Worm (Caenorhabditis elegans) whole organism, L1 larva: Measurements from ENCODE around the gene F26H11.4.
A peak's percentile ranks its signal among the peaks of the same experiment; 100 is the strongest.

Experiments used
- C34B4.2 ChIP-seq: sonication (generic microtip); optimal IDR thresholded peaks from 2 replicates; lab custom pipeline; 2017; ENCODE audit warnings: mild to moderate bottlenecking, missing genetic modification characterization, missing compliant biosample characterization
- Y116A8C.19 ChIP-seq: sonication (generic microtip); optimal IDR thresholded peaks from 2 replicates; lab custom pipeline; 2016; ENCODE audit warnings: missing compliant biosample characterization, missing genetic modification characterization, borderline replicate concordance
- ceh-8 ChIP-seq: fragments of 200-800 bp; sonication (Bioruptor generic); optimal IDR thresholded peaks from 2 replicates; lab custom pipeline; 2018; ENCODE audit warnings: mild to moderate bottlenecking, missing genetic modification characterization, moderate library complexity, missing compliant biosample characterization
- dpl-1 ChIP-seq, 3 experiments: fragments of 150-350 bp in 2 of 3; sonication (generic microtip) in 1 of 3; optimal IDR thresholded peaks; 2 replicates each; lab custom pipeline; 2014 to 2017; ENCODE audit warnings: missing biosample characterization in 3 of 3, missing genetic modification characterization in 3 of 3, missing genetic modification reagents in 3 of 3
- efl-1 ChIP-seq, 4 experiments: fragments of 150-350 bp; optimal IDR thresholded peaks in 3 of 4; peaks in 1 of 4; 1 replicate in 1 of 4; 2 replicates in 3 of 4; lab custom pipeline; 2014; ENCODE audit warnings: missing biosample characterization in 2 of 4, missing genetic modification characterization in 2 of 4, missing genetic modification reagents in 2 of 4
- efl-3 ChIP-seq: fragments of 200-800 bp; sonication (Bioruptor generic); optimal IDR thresholded peaks from 2 replicates; lab custom pipeline; 2018; ENCODE audit warnings: mild to moderate bottlenecking, missing genetic modification characterization, missing compliant biosample characterization
- elt-3 ChIP-seq, 6 experiments: fragments of 150-350 bp in 1 of 6; sonication (generic microtip); optimal IDR thresholded peaks; 2 replicates each; lab custom pipeline; 2017 to 2018; ENCODE audit warnings: missing biosample characterization in 6 of 6, missing genetic modification characterization in 6 of 6, inconsistent platforms in 1 of 6
- fkh-10 ChIP-seq: sonication (generic microtip); optimal IDR thresholded peaks from 2 replicates; lab custom pipeline; 2017; ENCODE audit warnings: missing biosample characterization, missing genetic modification reagents, missing genetic modification characterization
- fkh-4 ChIP-seq: sonication (generic microtip); optimal IDR thresholded peaks from 2 replicates; lab custom pipeline; 2016; ENCODE audit warnings: missing compliant biosample characterization, missing genetic modification characterization, borderline replicate concordance
- fos-1 ChIP-seq: fragments of 150-350 bp; optimal IDR thresholded peaks from 2 replicates; lab custom pipeline; 2014; ENCODE audit warnings: missing biosample characterization, missing genetic modification characterization
- jun-1 ChIP-seq: fragments of 150-350 bp; optimal IDR thresholded peaks from 2 replicates; lab custom pipeline; 2014; ENCODE audit warnings: missing biosample characterization, missing genetic modification reagents, missing genetic modification characterization
- lin-13 ChIP-seq: fragments of 150-350 bp; optimal IDR thresholded peaks from 2 replicates; lab custom pipeline; 2014; ENCODE audit warnings: missing biosample characterization, missing genetic modification reagents, missing genetic modification characterization
- lin-14 ChIP-seq: fragments of 200-800 bp; sonication (Bioruptor generic); optimal IDR thresholded peaks from 2 replicates; lab custom pipeline; 2018; ENCODE audit warnings: mild to moderate bottlenecking, missing genetic modification characterization, moderate library complexity, missing compliant biosample characterization
- mab-9 ChIP-seq: fragments of 200-800 bp; sonication (Bioruptor generic); IDR thresholded peaks from 2 replicates; pipeline ENCODE4 v1.3.6; 2022; ENCODE audit warnings: missing genetic modification reagents, missing genetic modification characterization, missing compliant biosample characterization
- mef-2 ChIP-seq: fragments of 150-350 bp; optimal IDR thresholded peaks from 2 replicates; lab custom pipeline; 2014; ENCODE audit warnings: missing biosample characterization, missing genetic modification characterization
- nhr-11 ChIP-seq: fragments of 150-350 bp; optimal IDR thresholded peaks from 2 replicates; lab custom pipeline; 2014; ENCODE audit warnings: missing biosample characterization, missing genetic modification characterization
- nhr-19 ChIP-seq: fragments of 200-800 bp; sonication (Bioruptor generic); conservative IDR thresholded peaks from 2 replicates; pipeline ENCODE4 v1.3.6; 2022; ENCODE audit warnings: missing genetic modification characterization, missing compliant biosample characterization
- nhr-20 ChIP-seq: sonication (generic microtip); optimal IDR thresholded peaks from 2 replicates; lab custom pipeline; 2016; ENCODE audit warnings: mild to moderate bottlenecking, missing genetic modification characterization, missing compliant biosample characterization
- nhr-85 ChIP-seq: sonication (generic microtip); peaks from one replicate; lab custom pipeline; 2016; ENCODE audit warnings: missing genetic modification characterization, inconsistent platforms, missing compliant biosample characterization
- swsn-7 ChIP-seq: sonication (generic microtip); optimal IDR thresholded peaks from 2 replicates; lab custom pipeline; 2016; ENCODE audit warnings: missing genetic modification characterization, missing compliant biosample characterization
- unc-62 ChIP-seq: fragments of 150-350 bp; optimal IDR thresholded peaks from 2 replicates; lab custom pipeline; 2014; ENCODE audit warnings: missing biosample characterization, missing genetic modification reagents, missing genetic modification characterization
- vab-15 ChIP-seq: sonication (generic microtip); optimal IDR thresholded peaks from 2 replicates; lab custom pipeline; 2017; ENCODE audit warnings: missing genotype, mild to moderate bottlenecking, missing genetic modification characterization, missing compliant biosample characterization
- xbp-1 ChIP-seq: sonication (generic microtip); optimal IDR thresholded peaks from 2 replicates; lab custom pipeline; 2016; ENCODE audit warnings: missing genetic modification characterization, missing compliant biosample characterization
- zag-1 ChIP-seq: fragments of 150-350 bp; optimal IDR thresholded peaks from 2 replicates; lab custom pipeline; 2014; ENCODE audit warnings: missing biosample characterization, missing genetic modification characterization
- ztf-11 ChIP-seq, 2 experiments: sonication (generic microtip); optimal IDR thresholded peaks; 2 replicates each; lab custom pipeline; 2016 to 2017; ENCODE audit warnings: missing genetic modification characterization in 2 of 2, missing biosample characterization in 1 of 2, missing compliant biosample characterization in 1 of 2
- ztf-4 ChIP-seq: fragments of 150-350 bp; optimal IDR thresholded peaks from 2 replicates; lab custom pipeline; 2014; ENCODE audit warnings: missing biosample characterization, missing genetic modification characterization

F26H11.4 gene

DNA sequence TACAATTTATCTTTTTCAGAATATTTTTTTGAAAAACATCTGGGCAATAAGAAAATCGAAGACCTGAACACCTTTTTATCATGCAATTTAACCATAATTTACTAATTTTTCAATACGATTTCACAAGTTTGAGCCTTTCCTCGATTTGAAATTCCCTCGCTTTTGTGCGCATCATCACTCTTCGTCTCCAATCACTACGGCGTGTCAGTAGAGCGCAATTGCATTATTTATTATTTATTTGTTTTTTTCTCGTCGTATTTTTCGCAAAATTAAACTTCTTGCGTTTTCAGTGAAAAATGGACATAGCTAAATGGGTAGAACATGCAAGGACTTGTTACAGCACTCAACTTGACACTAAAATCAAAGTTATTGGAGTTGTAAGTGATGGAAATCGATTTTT lies 32.7 kb downstream of the F26H11.4 start, which contains the start of gene smg-8 (continued):
- TF ChIP-seq mef-2 (tag; lab: Kevin White, UChicago) (peak; percentile 20), elt-3 (tag; optimal IDR thresholded peaks at IDR 0.05; lab: Kevin White, UChicago) (peak in 2 of 6 experiments; percentile 31 to 33), lin-13 (GFP tag; lab: Kevin White, UChicago) (peak; percentile 79), ztf-4 (tag; lab: Kevin White, UChicago) (peak; percentile 17), dpl-1 (GFP tag; optimal IDR thresholded peaks at IDR 0.05; lab: Kevin White, UChicago) (peak; percentile 98 to 99 (median 98)), C34B4.2 (no peak), lin-14 (no peak), efl-1 (optimal IDR thresholded peaks at IDR 0.05; lab: Kevin White, UChicago) (peak; percentile 98 to 100), efl-1 (GFP tag; optimal IDR thresholded peaks at IDR 0.05 in 1 of 2; lab: Kevin White, UChicago) (peak; percentile 98 to 100), ceh-8 (GFP tag; lab: Kevin White, UChicago) (no peak), xbp-1 (tag; lab: Kevin White, UChicago) (peak; percentile 75), zag-1 (no peak)

- TF ChIP-seq lin-14: no peak
- peak; percentile 31 for TF ChIP-seq fkh-10 (GFP tag; lab: Kevin White, UChicago)
- TF ChIP-seq swsn-7 (tag; lab: Kevin White, UChicago): no peak
- no peak for TF ChIP-seq efl-1 (optimal IDR thresholded peaks at IDR 0.05; lab: Kevin White, UChicago)
- TF ChIP-seq efl-1 (GFP tag; optimal IDR thresholded peaks at IDR 0.05 in 1 of 2; lab: Kevin White, UChicago): peak in 1 of 2 experiments; percentile 89
These were observed 43.5 kb downstream of the F26H11.4 start for ce11 chrII:14451934-14452333.

DNA sequence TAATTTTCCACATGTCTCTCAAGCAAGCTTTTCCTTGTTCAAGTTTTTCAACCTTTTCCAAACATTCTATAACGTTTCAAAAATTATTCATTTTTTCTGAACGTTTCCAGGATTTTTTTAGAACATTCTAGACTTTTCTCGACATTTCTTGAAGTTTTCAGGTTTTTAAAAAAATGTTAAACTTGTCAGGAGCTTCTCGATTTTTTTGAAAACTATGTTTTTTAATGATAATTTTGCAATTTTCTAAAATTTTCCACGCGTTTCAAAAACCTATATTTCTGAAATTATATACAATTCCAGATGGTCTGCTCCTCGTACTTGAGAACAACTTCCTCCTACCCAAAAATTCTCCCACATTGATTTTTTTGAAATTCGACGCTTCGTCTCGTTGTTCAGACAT lies 46.9 kb downstream of the F26H11.4 start, which contains the start of gene dmsr-6:
Gene dmsr-6, plus strand, starts transcription at position 301 of the 400 bp plus-strand sequence.
- no peak for TF ChIP-seq nhr-85
- no peak for TF ChIP-seq jun-1 (tag; lab: Kevin White, UChicago)
- no peak for TF ChIP-seq ztf-11 (tag; optimal IDR thresholded peaks at IDR 0.05; lab: Kevin White, UChicago)
- no peak for TF ChIP-seq Y116A8C.19 (tag; lab: Kevin White, UChicago)
- no peak for TF ChIP-seq nhr-20
- TF ChIP-seq mab-9 (GFP tag; lab: Robert Waterston, UW): no peak
- no peak for TF ChIP-seq vab-15 (tag; lab: Kevin White, UChicago)
- TF ChIP-seq nhr-19 (GFP tag; lab: Robert Waterston, UW): no peak
- TF ChIP-seq efl-3 (GFP tag; lab: Kevin White, UChicago): no peak
- no peak for TF ChIP-seq fkh-4 (tag; lab: Kevin White, UChicago)
- no peak for TF ChIP-seq fos-1 (tag; lab: Kevin White, UChicago)
- TF ChIP-seq nhr-11 (tag; lab: Kevin White, UChicago): no peak
- no peak for TF ChIP-seq unc-62 (GFP tag; lab: Kevin White, UChicago)
